Fruit fly (Drosophila melanogaster) whole organism, prepupa: ENCODE data around the gene CG13921.

Experiments
- CG16779 ChIP-seq: fragments of 200-800 bp; sonication (Bioruptor generic); optimal IDR thresholded peaks from 3 replicates; lab custom pipeline; 2017; ENCODE audit warnings: missing biosample characterization, mild to moderate bottlenecking, missing genetic modification characterization
- CG6276 ChIP-seq: fragments of 200-800 bp; sonication (Bioruptor generic); optimal IDR thresholded peaks from 2 replicates; lab custom pipeline; 2017; ENCODE audit warnings: missing biosample characterization, mild to moderate bottlenecking, missing genetic modification characterization
- CG6792 ChIP-seq: fragments of 200-800 bp; sonication (Bioruptor generic); optimal IDR thresholded peaks from 3 replicates; lab custom pipeline; 2016; ENCODE audit warnings: missing biosample characterization, missing genetic modification characterization
- CG8119 ChIP-seq: fragments of 200-800 bp; sonication (Bioruptor generic); IDR thresholded peaks from 3 replicates; pipeline ENCODE4 v1.3.6; 2022; ENCODE audit warnings: missing biosample characterization, missing genetic modification characterization
- CG9139 ChIP-seq: fragments of 200-800 bp; sonication (Bioruptor generic); optimal IDR thresholded peaks from 3 replicates; lab custom pipeline; 2017; ENCODE audit warnings: missing biosample characterization, mild to moderate bottlenecking, missing genetic modification characterization
- acj6 ChIP-seq: fragments of 200-800 bp; sonication (Bioruptor generic); optimal IDR thresholded peaks from 3 replicates; lab custom pipeline; 2016; ENCODE audit warnings: missing biosample characterization, missing genetic modification characterization
- dac ChIP-seq: fragments of 200-800 bp; sonication (Bioruptor generic); optimal IDR thresholded peaks from 2 replicates; lab custom pipeline; 2017; ENCODE audit warnings: missing biosample characterization, mild to moderate bottlenecking, missing genetic modification characterization
- fd59A ChIP-seq: fragments of 200-800 bp; sonication (Bioruptor generic); optimal IDR thresholded peaks from 2 replicates; lab custom pipeline; 2017; ENCODE audit warnings: missing biosample characterization, mild to moderate bottlenecking, missing genetic modification characterization, missing genetic modification reagents

- no peak for TF ChIP-seq CG6276 (GFP tag; lab: Kevin White, UChicago)
- peak; percentile 49 for TF ChIP-seq CG9139 (GFP tag; lab: Kevin White, UChicago)
- no peak for TF ChIP-seq fd59A (GFP tag; lab: Kevin White, UChicago)
- no peak for TF ChIP-seq acj6
- no peak for TF ChIP-seq CG16779 (tag; lab: Kevin White, UChicago)
- TF ChIP-seq dac (GFP tag; lab: Kevin White, UChicago), result no peak
- TF ChIP-seq CG8119 (GFP tag; lab: Robert Waterston, UW), result peak; percentile 53; the same call in 2 of the 3 replicates
- no peak for TF ChIP-seq CG6792 (GFP tag; lab: Kevin White, UChicago)
These were observed 8.8 kb downstream of the CG13921 start, which contains the start of gene Cht2 for dm6 chr3L:1755458-1755984.
